Worm (Caenorhabditis elegans) whole organism, young adult: Measurements from ENCODE around the gene tag-10.

Experiments
- F10E7.11 ChIP-seq: sonication (generic microtip); optimal IDR thresholded peaks from 2 replicates; lab custom pipeline; 2017; ENCODE audit warnings: mild to moderate bottlenecking, missing genetic modification characterization, moderate library complexity, missing compliant biosample characterization
- K12H6.12 ChIP-seq: fragments of 200-800 bp; sonication (Bioruptor generic); optimal IDR thresholded peaks from 2 replicates; lab custom pipeline; 2018; ENCODE audit warnings: mild to moderate bottlenecking, missing genetic modification characterization, missing compliant biosample characterization
- lag-1 ChIP-seq: fragments of 200-800 bp; sonication (Bioruptor generic); IDR thresholded peaks from 2 replicates; pipeline ENCODE4 v1.3.6; 2022; ENCODE audit warnings: missing genetic modification reagents, missing genetic modification characterization, missing compliant biosample characterization
- lin-54 ChIP-seq: fragments of 200-800 bp; sonication (Bioruptor generic); optimal IDR thresholded peaks from 2 replicates; lab custom pipeline; 2018; ENCODE audit warnings: mild to moderate bottlenecking, missing genetic modification characterization, missing compliant biosample characterization
- nhr-90 ChIP-seq: sonication (generic microtip); optimal IDR thresholded peaks from 2 replicates; lab custom pipeline; 2016; ENCODE audit warnings: missing genotype, mild to moderate bottlenecking, missing genetic modification characterization, missing compliant biosample characterization

ce11 chrII:13617808-13618207, 14.6 kb upstream of the tag-10 start, which contains the start of gene gst-12:
- TF ChIP-seq K12H6.12 (tag; lab: Kevin White, UChicago) (no peak), lin-54 (GFP tag; lab: Kevin White, UChicago) (no peak), lag-1 (GFP tag; lab: Robert Waterston, UW) (no peak), nhr-90 (no peak), F10E7.11 (no peak)
